Worm (Caenorhabditis elegans) whole organism, L1 larva: ENCODE measurements around the gene chil-5.

Experiments used
- C16A3.4 ChIP-seq: fragments of 150-350 bp; optimal IDR thresholded peaks from 2 replicates; lab custom pipeline; 2014; ENCODE audit warnings: missing biosample characterization, missing genetic modification characterization
- C34B4.2 ChIP-seq: sonication (generic microtip); optimal IDR thresholded peaks from 2 replicates; lab custom pipeline; 2017; ENCODE audit warnings: mild to moderate bottlenecking, missing genetic modification characterization, missing compliant biosample characterization
- F16B12.6 ChIP-seq: fragments of 150-350 bp; optimal IDR thresholded peaks from 2 replicates; lab custom pipeline; 2014; ENCODE audit warnings: missing biosample characterization, missing genetic modification characterization
- Y116A8C.19 ChIP-seq: sonication (generic microtip); optimal IDR thresholded peaks from 2 replicates; lab custom pipeline; 2016; ENCODE audit warnings: missing compliant biosample characterization, missing genetic modification characterization, borderline replicate concordance
- alr-1 ChIP-seq: fragments of 200-800 bp; sonication (Bioruptor generic); optimal IDR thresholded peaks from 2 replicates; lab custom pipeline; 2018; ENCODE audit warnings: borderline replicate concordance, mild to moderate bottlenecking, missing genetic modification characterization, missing compliant biosample characterization
- ama-1 ChIP-seq: fragments of 150-350 bp; optimal IDR thresholded peaks from 2 replicates; lab custom pipeline; 2014
- blmp-1 ChIP-seq: fragments of 150-350 bp; optimal IDR thresholded peaks from 2 replicates; lab custom pipeline; 2014; ENCODE audit warnings: missing biosample characterization, missing genetic modification characterization
- ceh-63 ChIP-seq: fragments of 200-800 bp; sonication (Bioruptor generic); optimal IDR thresholded peaks from 2 replicates; lab custom pipeline; 2018; ENCODE audit warnings: mild to moderate bottlenecking, missing genetic modification characterization, missing compliant biosample characterization
- ceh-82 ChIP-seq, 3 experiments: fragments of 150-350 bp in 1 of 3; sonication (generic microtip) in 2 of 3; optimal IDR thresholded peaks; 2 replicates each; lab custom pipeline; 2014 to 2017; ENCODE audit warnings: missing biosample characterization in 3 of 3, missing genetic modification characterization in 3 of 3
- ceh-88 ChIP-seq: fragments of 200-800 bp; sonication (Bioruptor generic); IDR thresholded peaks from 2 replicates; pipeline ENCODE4 v1.3.6; 2022; ENCODE audit warnings: missing genetic modification characterization, missing compliant biosample characterization
- ces-1 ChIP-seq: fragments of 150-350 bp; optimal IDR thresholded peaks from 2 replicates; lab custom pipeline; 2014; ENCODE audit warnings: missing biosample characterization, missing genetic modification reagents, missing genetic modification characterization
- efl-1 ChIP-seq, 4 experiments: fragments of 150-350 bp; optimal IDR thresholded peaks in 3 of 4; peaks in 1 of 4; 1 replicate in 1 of 4; 2 replicates in 3 of 4; lab custom pipeline; 2014; ENCODE audit warnings: missing biosample characterization in 2 of 4, missing genetic modification characterization in 2 of 4, missing genetic modification reagents in 2 of 4
- efl-3 ChIP-seq: fragments of 200-800 bp; sonication (Bioruptor generic); optimal IDR thresholded peaks from 2 replicates; lab custom pipeline; 2018; ENCODE audit warnings: mild to moderate bottlenecking, missing genetic modification characterization, missing compliant biosample characterization
- egl-13 ChIP-seq: sonication (generic microtip); optimal IDR thresholded peaks from 2 replicates; lab custom pipeline; 2016; ENCODE audit warnings: missing genotype, missing genetic modification reagents, missing genetic modification characterization, missing compliant biosample characterization
- elt-2 ChIP-seq: sonication (generic microtip); optimal IDR thresholded peaks from 2 replicates; lab custom pipeline; 2016; ENCODE audit warnings: missing genetic modification characterization, mild to moderate bottlenecking, inconsistent platforms, missing compliant biosample characterization, missing genetic modification reagents
- elt-3 ChIP-seq, 6 experiments: fragments of 150-350 bp in 1 of 6; sonication (generic microtip); optimal IDR thresholded peaks; 2 replicates each; lab custom pipeline; 2017 to 2018; ENCODE audit warnings: missing biosample characterization in 6 of 6, missing genetic modification characterization in 6 of 6, inconsistent platforms in 1 of 6
- ets-5 ChIP-seq: fragments of 200-800 bp; sonication (Bioruptor generic); IDR thresholded peaks from 2 replicates; pipeline ENCODE4 v1.3.6; 2022; ENCODE audit warnings: missing genetic modification characterization, missing compliant biosample characterization
- fos-1 ChIP-seq: fragments of 150-350 bp; optimal IDR thresholded peaks from 2 replicates; lab custom pipeline; 2014; ENCODE audit warnings: missing biosample characterization, missing genetic modification characterization
- hlh-17 ChIP-seq: fragments of 200-800 bp; sonication (Bioruptor generic); optimal IDR thresholded peaks from 2 replicates; lab custom pipeline; 2018; ENCODE audit warnings: missing genetic modification characterization, mild to moderate bottlenecking, missing compliant biosample characterization, moderate library complexity, borderline replicate concordance
- lin-13 ChIP-seq: fragments of 150-350 bp; optimal IDR thresholded peaks from 2 replicates; lab custom pipeline; 2014; ENCODE audit warnings: missing biosample characterization, missing genetic modification reagents, missing genetic modification characterization
- lin-14 ChIP-seq: fragments of 200-800 bp; sonication (Bioruptor generic); optimal IDR thresholded peaks from 2 replicates; lab custom pipeline; 2018; ENCODE audit warnings: mild to moderate bottlenecking, missing genetic modification characterization, moderate library complexity, missing compliant biosample characterization
- lin-35 ChIP-seq, 2 experiments: fragments of 150-350 bp; optimal IDR thresholded peaks; 2 replicates each; lab custom pipeline; 2014; ENCODE audit warnings: missing biosample characterization in 2 of 2, missing genetic modification characterization in 2 of 2, missing genetic modification reagents in 2 of 2
- lir-3 ChIP-seq: sonication (generic microtip); optimal IDR thresholded peaks from 2 replicates; lab custom pipeline; 2016; ENCODE audit warnings: mild to moderate bottlenecking, missing genetic modification characterization, moderate library complexity, missing compliant biosample characterization; ENCODE audit not compliant: poor library complexity
- lsy-2 ChIP-seq, 2 experiments: fragments of 150-350 bp; optimal IDR thresholded peaks; 2 replicates each; lab custom pipeline; 2014; ENCODE audit warnings: missing biosample characterization in 2 of 2, missing genetic modification characterization in 2 of 2
- mef-2 ChIP-seq: fragments of 150-350 bp; optimal IDR thresholded peaks from 2 replicates; lab custom pipeline; 2014; ENCODE audit warnings: missing biosample characterization, missing genetic modification characterization
- nhr-12 ChIP-seq: sonication (generic microtip); optimal IDR thresholded peaks from 2 replicates; lab custom pipeline; 2017; ENCODE audit warnings: missing biosample characterization, missing genetic modification characterization
- nhr-19 ChIP-seq: fragments of 200-800 bp; sonication (Bioruptor generic); conservative IDR thresholded peaks from 2 replicates; pipeline ENCODE4 v1.3.6; 2022; ENCODE audit warnings: missing genetic modification characterization, missing compliant biosample characterization
- nhr-20 ChIP-seq: sonication (generic microtip); optimal IDR thresholded peaks from 2 replicates; lab custom pipeline; 2016; ENCODE audit warnings: mild to moderate bottlenecking, missing genetic modification characterization, missing compliant biosample characterization
- nhr-237 ChIP-seq: fragments of 150-350 bp; optimal IDR thresholded peaks from 2 replicates; lab custom pipeline; 2014; ENCODE audit warnings: missing biosample characterization, missing genetic modification characterization
- nhr-28 ChIP-seq: fragments of 150-350 bp; optimal IDR thresholded peaks from 2 replicates; lab custom pipeline; 2014; ENCODE audit warnings: missing biosample characterization, missing genetic modification characterization
- nhr-47 ChIP-seq: sonication (generic microtip); optimal IDR thresholded peaks from 2 replicates; lab custom pipeline; 2016; ENCODE audit warnings: mild to moderate bottlenecking, missing genetic modification characterization, moderate library complexity, missing compliant biosample characterization
- nhr-77 ChIP-seq: fragments of 150-350 bp; optimal IDR thresholded peaks from 2 replicates; lab custom pipeline; 2014; ENCODE audit warnings: missing biosample characterization, missing genetic modification characterization
- nhr-84 ChIP-seq: sonication (generic microtip); optimal IDR thresholded peaks from 2 replicates; lab custom pipeline; 2017; ENCODE audit warnings: missing biosample characterization, missing genetic modification characterization
- nhr-85 ChIP-seq: sonication (generic microtip); peaks from one replicate; lab custom pipeline; 2016; ENCODE audit warnings: missing genetic modification characterization, inconsistent platforms, missing compliant biosample characterization
- nhr-90 ChIP-seq: sonication (generic microtip); optimal IDR thresholded peaks from 2 replicates; lab custom pipeline; 2016; ENCODE audit warnings: mild to moderate bottlenecking, missing genetic modification characterization, missing compliant biosample characterization; ENCODE audit not compliant: poor library complexity
- pqm-1 ChIP-seq: sonication (generic microtip); optimal IDR thresholded peaks from 3 replicates; lab custom pipeline; 2017; ENCODE audit warnings: missing biosample characterization, missing genetic modification characterization
- snpc-4 ChIP-seq: fragments of 150-350 bp; optimal IDR thresholded peaks from 2 replicates; lab custom pipeline; 2014; ENCODE audit warnings: missing biosample characterization, missing genetic modification characterization
- sptf-1 ChIP-seq: fragments of 150-350 bp; optimal IDR thresholded peaks from 2 replicates; lab custom pipeline; 2014; ENCODE audit warnings: missing biosample characterization, missing genetic modification characterization
- tbx-2 ChIP-seq: sonication (generic microtip); optimal IDR thresholded peaks from 2 replicates; lab custom pipeline; 2016; ENCODE audit warnings: missing genetic modification characterization, missing compliant biosample characterization
- unc-30 ChIP-seq: sonication (generic microtip); optimal IDR thresholded peaks from 2 replicates; lab custom pipeline; 2017; ENCODE audit warnings: missing biosample characterization, missing genetic modification characterization
- unc-86 ChIP-seq: sonication (generic microtip); optimal IDR thresholded peaks from 2 replicates; lab custom pipeline; 2016; ENCODE audit warnings: missing genetic modification characterization, missing compliant biosample characterization
- unc-98 ChIP-seq: fragments of 200-800 bp; sonication (Bioruptor generic); IDR thresholded peaks from 2 replicates; pipeline ENCODE4 v1.3.6; 2022; ENCODE audit warnings: missing genetic modification characterization, missing compliant biosample characterization
- zag-1 ChIP-seq: fragments of 150-350 bp; optimal IDR thresholded peaks from 2 replicates; lab custom pipeline; 2014; ENCODE audit warnings: missing biosample characterization, missing genetic modification characterization
- zip-4 ChIP-seq: fragments of 200-800 bp; sonication (Bioruptor generic); optimal IDR thresholded peaks from 2 replicates; lab custom pipeline; 2018; ENCODE audit warnings: mild to moderate bottlenecking, missing genetic modification characterization, moderate library complexity, missing compliant biosample characterization

Gene chil-5

ce11 chrII:9892409-9892808, 32.9 kb upstream of the chil-5 start, which contains the start of gene C08H9.16 (continued):
- TF ChIP-seq efl-3 (GFP tag; lab: Kevin White, UChicago): no peak
- TF ChIP-seq ceh-63 (GFP tag; lab: Kevin White, UChicago): no peak
- TF ChIP-seq blmp-1: peak; percentile 45
- TF ChIP-seq nhr-77 (tag; lab: Kevin White, UChicago): no peak
- peak; percentile 76 for TF ChIP-seq nhr-85 (tag; lab: Kevin White, UChicago)
- no peak for TF ChIP-seq F16B12.6 (tag; lab: Kevin White, UChicago)
- no peak for TF ChIP-seq unc-30 (tag; lab: Kevin White, UChicago)
- peak; percentile 7 for TF ChIP-seq nhr-20 (tag; lab: Kevin White, UChicago)
- peak; percentile 65 for TF ChIP-seq C16A3.4
- TF ChIP-seq nhr-47 (tag; lab: Kevin White, UChicago): no peak
- TF ChIP-seq lin-14 (GFP tag; lab: Kevin White, UChicago): peak; percentile 38
- peak; percentile 30 to 71 for TF ChIP-seq lin-35 (GFP tag; optimal IDR thresholded peaks at IDR 0.05; lab: Kevin White, UChicago)
- TF ChIP-seq efl-1 (optimal IDR thresholded peaks at IDR 0.05; lab: Kevin White, UChicago): peak; percentile 63 to 68
- TF ChIP-seq efl-1 (GFP tag; optimal IDR thresholded peaks at IDR 0.05 in 1 of 2; lab: Kevin White, UChicago): peak; percentile 53 to 94
- TF ChIP-seq lin-13 (GFP tag; lab: Kevin White, UChicago): no peak
- peak; percentile 96 to 98 for TF ChIP-seq lsy-2 (tag; optimal IDR thresholded peaks at IDR 0.05; lab: Kevin White, UChicago)
- no peak for TF ChIP-seq mef-2 (tag; lab: Kevin White, UChicago)
- TF ChIP-seq Y116A8C.19 (tag; lab: Kevin White, UChicago): no peak
- TF ChIP-seq pqm-1: no peak
- TF ChIP-seq nhr-84 (tag; lab: Kevin White, UChicago): no peak
- peak; percentile 24; the same call in 1 of the 2 replicates for TF ChIP-seq nhr-19
- no peak for TF ChIP-seq lir-3 (tag; lab: Kevin White, UChicago)
- no peak for TF ChIP-seq zag-1 (tag; lab: Kevin White, UChicago)
- TF ChIP-seq nhr-90 (tag; lab: Kevin White, UChicago): no peak
- no peak for TF ChIP-seq ets-5
- peak; percentile 31 for TF ChIP-seq tbx-2 (tag; lab: Kevin White, UChicago)
- TF ChIP-seq elt-3 (tag; optimal IDR thresholded peaks at IDR 0.05; lab: Kevin White, UChicago): peak in 1 of 6 experiments; percentile 68
- TF ChIP-seq nhr-28 (tag; lab: Kevin White, UChicago): no peak
- TF ChIP-seq egl-13 (tag; lab: Kevin White, UChicago): no peak
- no peak for TF ChIP-seq fos-1 (tag; lab: Kevin White, UChicago)
- TF ChIP-seq unc-86 (tag; lab: Kevin White, UChicago): no peak
- TF ChIP-seq elt-2 (tag; lab: Kevin White, UChicago): no peak
- no peak for TF ChIP-seq unc-98 (GFP tag; lab: Robert Waterston, UW)
- no peak for TF ChIP-seq hlh-17 (GFP tag; lab: Kevin White, UChicago)
- peak in 2 of 3 experiments; percentile 11 to 24 for TF ChIP-seq ceh-82 (tag; optimal IDR thresholded peaks at IDR 0.05; lab: Kevin White, UChicago)
- TF ChIP-seq sptf-1 (tag; lab: Kevin White, UChicago): no peak
- TF ChIP-seq ces-1 (GFP tag; lab: Kevin White, UChicago): no peak
- TF ChIP-seq nhr-12 (tag; lab: Kevin White, UChicago): no peak
- no peak for TF ChIP-seq nhr-237 (tag; lab: Kevin White, UChicago)
- TF ChIP-seq zip-4 (GFP tag; lab: Kevin White, UChicago): no peak
- no peak for TF ChIP-seq alr-1 (tag; lab: Kevin White, UChicago)
- TF ChIP-seq C34B4.2 (tag; lab: Kevin White, UChicago): no peak
- no peak for TF ChIP-seq ceh-88 (GFP tag; lab: Robert Waterston, UW)
- no peak for TF ChIP-seq ama-1 (lab: Kevin White, UChicago)
- TF ChIP-seq snpc-4 (tag; lab: Kevin White, UChicago): no peak
- TF ChIP-seq, all 84 proteins: peak for 24
